Worm (Caenorhabditis elegans): Measurements from ENCODE around the gene C18D1.2.
A peak's percentile ranks its signal among the peaks of the same experiment; 100 is the strongest.

The C18D1.2 gene

DNA sequence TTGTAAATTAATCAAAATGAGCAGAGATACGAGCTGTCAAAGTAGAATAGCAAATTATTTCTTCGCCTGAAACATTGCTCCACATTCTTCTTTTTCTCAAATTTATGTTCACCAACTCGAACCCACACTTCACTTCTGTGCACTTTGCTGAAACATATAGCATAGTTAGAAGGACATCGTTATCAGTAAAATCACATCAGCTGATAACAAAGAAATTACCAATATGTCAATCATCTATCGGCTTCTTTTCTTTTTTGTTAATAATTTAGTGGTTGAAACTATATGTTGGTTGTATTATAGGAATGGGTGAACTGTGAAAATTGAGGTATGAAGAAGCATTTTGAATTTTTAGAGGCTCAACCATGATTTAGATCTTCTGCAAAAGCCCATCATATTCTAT is 38.4 kb downstream of the C18D1.2 start:
- TF ChIP-seq lsy-2 (tag; optimal IDR thresholded peaks at IDR 0.05) = no peak
- no peak for TF ChIP-seq ceh-43 (GFP tag; optimal IDR thresholded peaks at IDR 0.05)
- no peak for TF ChIP-seq mls-2 (tag; optimal IDR thresholded peaks at IDR 0.05)
- TF ChIP-seq zip-8 (tag; optimal IDR thresholded peaks at IDR 0.05) = no peak

DNA sequence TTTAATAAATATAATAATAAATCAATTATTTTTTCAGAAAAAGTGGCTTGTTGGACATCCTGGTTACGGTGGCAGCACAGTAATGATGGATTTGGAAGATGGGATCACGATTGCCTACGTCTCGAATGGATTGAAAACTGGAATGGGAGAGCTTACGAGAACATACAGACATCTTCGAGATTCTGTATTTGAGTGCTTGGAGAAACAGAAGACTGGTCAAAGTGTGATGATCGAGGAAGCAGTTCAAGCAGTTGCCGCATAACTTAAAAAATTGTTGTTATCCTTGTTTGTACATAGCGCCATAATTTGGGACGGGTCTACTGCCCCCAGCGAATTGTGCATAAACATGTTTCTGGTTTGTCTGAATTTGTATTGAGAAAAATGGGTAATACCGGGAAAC is 41.6 kb downstream of the C18D1.2 start:
- TF ChIP-seq nhr-237 (tag; optimal IDR thresholded peaks at IDR 0.05) = no peak
- no peak for TF ChIP-seq bed-3 (GFP tag; optimal IDR thresholded peaks at IDR 0.05)
- TF ChIP-seq ceh-83 (GFP tag; optimal IDR thresholded peaks at IDR 0.05) = no peak
- no peak for TF ChIP-seq mab-5 (tag; optimal IDR thresholded peaks at IDR 0.05)
- TF ChIP-seq cnd-1 (tag; optimal IDR thresholded peaks at IDR 0.05) = no peak
- TF ChIP-seq lin-13 (tag; optimal IDR thresholded peaks at IDR 0.05) = no peak
- no peak for TF ChIP-seq snpc-4 (tag; optimal IDR thresholded peaks at IDR 0.05)
- no peak for TF ChIP-seq mep-1 (tag; optimal IDR thresholded peaks at IDR 0.05)
- no peak for TF ChIP-seq zip-8 (tag; optimal IDR thresholded peaks at IDR 0.05)
- TF ChIP-seq ces-1 (GFP tag; optimal IDR thresholded peaks at IDR 0.05) = no peak
- no peak for TF ChIP-seq elt-1 (tag; optimal IDR thresholded peaks at IDR 0.05; ENCODE audit: borderline replicate concordance, insufficient read depth)

DNA sequence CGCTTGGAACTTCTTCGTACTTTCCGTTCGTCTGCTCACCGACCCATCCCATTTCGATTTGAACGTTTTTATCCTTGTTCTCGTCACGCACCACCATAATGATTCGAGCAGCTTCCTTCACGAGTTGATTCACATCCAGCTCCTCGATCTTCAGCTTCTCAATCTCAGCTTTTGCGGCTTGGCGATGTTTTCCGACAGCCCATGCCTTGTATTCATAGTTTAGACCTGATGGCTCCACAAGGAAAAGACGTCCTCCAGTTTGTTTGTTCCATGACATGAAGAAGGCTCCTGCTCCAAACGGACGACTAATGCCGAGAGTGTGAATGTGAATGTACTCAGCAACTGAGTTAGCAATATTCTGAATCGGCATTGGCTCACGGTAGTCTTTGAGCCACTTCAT is 42.3 kb downstream of the C18D1.2 start:
- TF ChIP-seq nhr-2 (tag; optimal IDR thresholded peaks at IDR 0.05) (no peak), mep-1 (tag; optimal IDR thresholded peaks at IDR 0.05) (no peak), mls-2 (tag; optimal IDR thresholded peaks at IDR 0.05) (no peak), tbx-8 (GFP tag; optimal IDR thresholded peaks at IDR 0.05) (no peak), hlh-1 (tag; optimal IDR thresholded peaks at IDR 0.05) (no peak), ceh-43 (GFP tag; optimal IDR thresholded peaks at IDR 0.05) (no peak), nhr-28 (tag; optimal IDR thresholded peaks at IDR 0.05) (no peak), sptf-1 (tag; optimal IDR thresholded peaks at IDR 0.05) (no peak), nhr-12 (tag; optimal IDR thresholded peaks at IDR 0.05) (no peak), flh-1 (GFP tag; optimal IDR thresholded peaks at IDR 0.05) (no peak), ceh-83 (GFP tag; optimal IDR thresholded peaks at IDR 0.05) (no peak), blmp-1 (tag; optimal IDR thresholded peaks at IDR 0.05) (no peak), elt-3 (tag; optimal IDR thresholded peaks at IDR 0.05) (no peak), elt-1 (tag; optimal IDR thresholded peaks at IDR 0.05; ENCODE audit: borderline replicate concordance, insufficient read depth) (no peak)

DNA sequence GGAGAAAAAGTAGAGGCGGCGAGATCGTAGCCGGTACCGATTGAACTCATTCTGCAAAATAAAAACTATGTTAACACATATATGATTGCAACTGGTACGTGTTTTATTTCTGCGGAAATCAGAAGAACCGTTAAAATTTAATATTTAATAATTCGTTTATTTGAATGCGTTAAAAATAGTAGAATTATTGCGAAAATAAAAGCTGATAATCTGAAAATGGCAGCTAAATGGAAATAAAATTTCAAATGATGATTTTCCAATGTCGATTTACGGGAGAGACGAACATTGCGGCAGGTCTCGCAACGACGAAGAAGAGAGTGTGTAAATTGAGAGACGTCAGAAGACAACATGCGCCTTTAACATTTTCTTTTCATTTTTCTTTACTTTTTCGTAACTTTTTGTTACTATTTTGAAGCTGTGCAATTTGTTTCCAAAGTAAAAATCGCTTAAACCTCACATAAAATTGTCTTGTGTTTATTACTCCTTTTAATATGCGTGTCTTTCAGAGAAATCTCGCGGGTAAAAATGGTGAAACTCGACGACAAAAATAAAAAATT is 43.1 kb downstream of the C18D1.2 start, which contains the start of the genes pas-7 and puf-12:
Gene pas-7 (minus strand): TSS at position 51 of the 557 bp plus-strand sequence.
Gene puf-12 (plus strand): TSS at position 507 of the 557 bp plus-strand sequence.
- no peak for TF ChIP-seq nhr-2 (tag; optimal IDR thresholded peaks at IDR 0.05)
- TF ChIP-seq mab-5 (tag; optimal IDR thresholded peaks at IDR 0.05) = no peak
- TF ChIP-seq drap-1 (GFP tag; optimal IDR thresholded peaks at IDR 0.05) = no peak
- TF ChIP-seq ztf-11 (tag; optimal IDR thresholded peaks at IDR 0.05) = no peak
- no peak for TF ChIP-seq unc-120 (tag; optimal IDR thresholded peaks at IDR 0.05; ENCODE audit: poor library complexity, severe bottlenecking)
- TF ChIP-seq elt-1 (tag; optimal IDR thresholded peaks at IDR 0.05; ENCODE audit: borderline replicate concordance, insufficient read depth) = no peak
- TF ChIP-seq nhr-237 (tag; optimal IDR thresholded peaks at IDR 0.05) = no peak
- TF ChIP-seq ceh-39 (tag; optimal IDR thresholded peaks at IDR 0.05) = no peak
- no peak for TF ChIP-seq nhr-76 (tag; optimal IDR thresholded peaks at IDR 0.05)
- no peak for TF ChIP-seq sptf-1 (tag; optimal IDR thresholded peaks at IDR 0.05)
- no peak for TF ChIP-seq bed-3 (GFP tag; optimal IDR thresholded peaks at IDR 0.05)
- TF ChIP-seq flh-1 (GFP tag; optimal IDR thresholded peaks at IDR 0.05) = no peak
- no peak for TF ChIP-seq ces-1 (GFP tag; optimal IDR thresholded peaks at IDR 0.05)
- TF ChIP-seq unc-62 (GFP tag; optimal IDR thresholded peaks at IDR 0.05) = no peak
- TF ChIP-seq ham-2 (GFP tag; optimal IDR thresholded peaks at IDR 0.05) = no peak
- peak; percentile 13 for TF ChIP-seq hlh-1 (tag; optimal IDR thresholded peaks at IDR 0.05)
- no peak for TF ChIP-seq lin-13 (tag; optimal IDR thresholded peaks at IDR 0.05)
- TF ChIP-seq lsy-2 (tag; optimal IDR thresholded peaks at IDR 0.05) = peak; percentile 37
- no peak for TF ChIP-seq nhr-12 (tag; optimal IDR thresholded peaks at IDR 0.05)
- TF ChIP-seq zip-8 (tag; optimal IDR thresholded peaks at IDR 0.05) = no peak
- peak; percentile 30 for TF ChIP-seq pha-4 (tag; optimal IDR thresholded peaks at IDR 0.05)
- no peak for TF ChIP-seq M03D4.4 (tag; optimal IDR thresholded peaks at IDR 0.05)
- TF ChIP-seq sem-2 (GFP tag; optimal IDR thresholded peaks at IDR 0.05) = no peak
- TF ChIP-seq ceh-43 (GFP tag; optimal IDR thresholded peaks at IDR 0.05) = no peak
- no peak for TF ChIP-seq elt-3 (tag; optimal IDR thresholded peaks at IDR 0.05)
- no peak for TF ChIP-seq cnd-1 (tag; optimal IDR thresholded peaks at IDR 0.05)
- TF ChIP-seq lin-32 (GFP tag; optimal IDR thresholded peaks at IDR 0.05) = no peak
- no peak for TF ChIP-seq ceh-83 (GFP tag; optimal IDR thresholded peaks at IDR 0.05)
- TF ChIP-seq mep-1 (tag; optimal IDR thresholded peaks at IDR 0.05) = peak; percentile 43
- TF ChIP-seq mls-2 (tag; optimal IDR thresholded peaks at IDR 0.05) = no peak
- TF ChIP-seq snpc-4 (tag; optimal IDR thresholded peaks at IDR 0.05) = no peak

Measured in whole organism, mixed stage, embryonic.